Worm (Caenorhabditis elegans) whole organism, L1 larva: ENCODE measurements around the gene sgk-1.

ENCODE experiments used
- C04F5.9 ChIP-seq: sonication (generic microtip); optimal IDR thresholded peaks from 2 replicates; lab custom pipeline; 2016; ENCODE audit warnings: missing genetic modification characterization, missing compliant biosample characterization
- C16A3.4 ChIP-seq: fragments of 150-350 bp; optimal IDR thresholded peaks from 2 replicates; lab custom pipeline; 2014; ENCODE audit warnings: missing biosample characterization, missing genetic modification characterization
- F16B12.6 ChIP-seq: fragments of 150-350 bp; optimal IDR thresholded peaks from 2 replicates; lab custom pipeline; 2014; ENCODE audit warnings: missing biosample characterization, missing genetic modification characterization
- ceh-82 ChIP-seq, 3 experiments: fragments of 150-350 bp in 1 of 3; sonication (generic microtip) in 2 of 3; optimal IDR thresholded peaks; 2 replicates each; lab custom pipeline; 2014 to 2017; ENCODE audit warnings: missing biosample characterization in 3 of 3, missing genetic modification characterization in 3 of 3
- ces-1 ChIP-seq: fragments of 150-350 bp; optimal IDR thresholded peaks from 2 replicates; lab custom pipeline; 2014; ENCODE audit warnings: missing biosample characterization, missing genetic modification reagents, missing genetic modification characterization
- dpl-1 ChIP-seq, 3 experiments: fragments of 150-350 bp in 2 of 3; sonication (generic microtip) in 1 of 3; optimal IDR thresholded peaks; 2 replicates each; lab custom pipeline; 2014 to 2017; ENCODE audit warnings: missing biosample characterization in 3 of 3, missing genetic modification characterization in 3 of 3, missing genetic modification reagents in 3 of 3
- efl-1 ChIP-seq, 4 experiments: fragments of 150-350 bp; optimal IDR thresholded peaks in 3 of 4; peaks in 1 of 4; 1 replicate in 1 of 4; 2 replicates in 3 of 4; lab custom pipeline; 2014; ENCODE audit warnings: missing biosample characterization in 2 of 4, missing genetic modification characterization in 2 of 4, missing genetic modification reagents in 2 of 4
- efl-3 ChIP-seq: fragments of 200-800 bp; sonication (Bioruptor generic); optimal IDR thresholded peaks from 2 replicates; lab custom pipeline; 2018; ENCODE audit warnings: mild to moderate bottlenecking, missing genetic modification characterization, missing compliant biosample characterization
- egl-13 ChIP-seq: sonication (generic microtip); optimal IDR thresholded peaks from 2 replicates; lab custom pipeline; 2016; ENCODE audit warnings: missing genotype, missing genetic modification reagents, missing genetic modification characterization, missing compliant biosample characterization
- elt-2 ChIP-seq: sonication (generic microtip); optimal IDR thresholded peaks from 2 replicates; lab custom pipeline; 2016; ENCODE audit warnings: missing genetic modification characterization, mild to moderate bottlenecking, inconsistent platforms, missing compliant biosample characterization, missing genetic modification reagents
- ets-5 ChIP-seq: fragments of 200-800 bp; sonication (Bioruptor generic); IDR thresholded peaks from 2 replicates; pipeline ENCODE4 v1.3.6; 2022; ENCODE audit warnings: missing genetic modification characterization, missing compliant biosample characterization
- fkh-10 ChIP-seq: sonication (generic microtip); optimal IDR thresholded peaks from 2 replicates; lab custom pipeline; 2017; ENCODE audit warnings: missing biosample characterization, missing genetic modification reagents, missing genetic modification characterization
- hlh-17 ChIP-seq: fragments of 200-800 bp; sonication (Bioruptor generic); optimal IDR thresholded peaks from 2 replicates; lab custom pipeline; 2018; ENCODE audit warnings: missing genetic modification characterization, mild to moderate bottlenecking, missing compliant biosample characterization, moderate library complexity, borderline replicate concordance
- hlh-4 ChIP-seq: sonication (generic microtip); optimal IDR thresholded peaks from 2 replicates; lab custom pipeline; 2016; ENCODE audit warnings: mild to moderate bottlenecking, missing genetic modification characterization, missing compliant biosample characterization
- hpl-2 ChIP-seq: fragments of 150-350 bp; optimal IDR thresholded peaks from 2 replicates; lab custom pipeline; 2014; ENCODE audit warnings: missing biosample characterization, missing genetic modification reagents, missing genetic modification characterization
- irx-1 ChIP-seq: sonication (generic microtip); optimal IDR thresholded peaks from 2 replicates; lab custom pipeline; 2016; ENCODE audit warnings: missing genetic modification characterization, missing compliant biosample characterization
- jun-1 ChIP-seq: fragments of 150-350 bp; optimal IDR thresholded peaks from 2 replicates; lab custom pipeline; 2014; ENCODE audit warnings: missing biosample characterization, missing genetic modification reagents, missing genetic modification characterization
- lin-15B ChIP-seq: fragments of 150-350 bp; sonication (generic microtip); optimal IDR thresholded peaks from 3 replicates; lab custom pipeline; 2014; ENCODE audit warnings: missing biosample characterization, missing genetic modification characterization
- lin-35 ChIP-seq, 2 experiments: fragments of 150-350 bp; optimal IDR thresholded peaks; 2 replicates each; lab custom pipeline; 2014; ENCODE audit warnings: missing biosample characterization in 2 of 2, missing genetic modification characterization in 2 of 2, missing genetic modification reagents in 2 of 2
- mab-9 ChIP-seq: fragments of 200-800 bp; sonication (Bioruptor generic); IDR thresholded peaks from 2 replicates; pipeline ENCODE4 v1.3.6; 2022; ENCODE audit warnings: missing genetic modification reagents, missing genetic modification characterization, missing compliant biosample characterization
- mef-2 ChIP-seq: fragments of 150-350 bp; optimal IDR thresholded peaks from 2 replicates; lab custom pipeline; 2014; ENCODE audit warnings: missing biosample characterization, missing genetic modification characterization
- nhr-19 ChIP-seq: fragments of 200-800 bp; sonication (Bioruptor generic); conservative IDR thresholded peaks from 2 replicates; pipeline ENCODE4 v1.3.6; 2022; ENCODE audit warnings: missing genetic modification characterization, missing compliant biosample characterization
- nhr-20 ChIP-seq: sonication (generic microtip); optimal IDR thresholded peaks from 2 replicates; lab custom pipeline; 2016; ENCODE audit warnings: mild to moderate bottlenecking, missing genetic modification characterization, missing compliant biosample characterization
- nhr-237 ChIP-seq: fragments of 150-350 bp; optimal IDR thresholded peaks from 2 replicates; lab custom pipeline; 2014; ENCODE audit warnings: missing biosample characterization, missing genetic modification characterization
- nhr-28 ChIP-seq: fragments of 150-350 bp; optimal IDR thresholded peaks from 2 replicates; lab custom pipeline; 2014; ENCODE audit warnings: missing biosample characterization, missing genetic modification characterization
- nhr-71 ChIP-seq: sonication (generic microtip); optimal IDR thresholded peaks from 2 replicates; lab custom pipeline; 2016; ENCODE audit warnings: mild to moderate bottlenecking, missing genetic modification characterization, moderate library complexity, missing compliant biosample characterization
- nhr-90 ChIP-seq: sonication (generic microtip); optimal IDR thresholded peaks from 2 replicates; lab custom pipeline; 2016; ENCODE audit warnings: mild to moderate bottlenecking, missing genetic modification characterization, missing compliant biosample characterization; ENCODE audit not compliant: poor library complexity
- pax-3 ChIP-seq: fragments of 200-800 bp; sonication (Bioruptor generic); optimal IDR thresholded peaks from 2 replicates; lab custom pipeline; 2018; ENCODE audit warnings: mild to moderate bottlenecking, missing genetic modification characterization, moderate library complexity, missing compliant biosample characterization
- rnt-1 ChIP-seq: sonication (generic microtip); optimal IDR thresholded peaks from 2 replicates; lab custom pipeline; 2016; ENCODE audit warnings: mild to moderate bottlenecking, missing genetic modification characterization, moderate library complexity, missing compliant biosample characterization
- skn-1 ChIP-seq: fragments of 150-350 bp; optimal IDR thresholded peaks from 2 replicates; lab custom pipeline; 2014; ENCODE audit warnings: missing biosample characterization, missing genetic modification characterization
- snpc-4 ChIP-seq: fragments of 150-350 bp; optimal IDR thresholded peaks from 2 replicates; lab custom pipeline; 2014; ENCODE audit warnings: missing biosample characterization, missing genetic modification characterization
- sptf-1 ChIP-seq: fragments of 150-350 bp; optimal IDR thresholded peaks from 2 replicates; lab custom pipeline; 2014; ENCODE audit warnings: missing biosample characterization, missing genetic modification characterization
- sup-37 ChIP-seq: fragments of 200-800 bp; sonication (Bioruptor generic); optimal IDR thresholded peaks from 2 replicates; lab custom pipeline; 2018; ENCODE audit warnings: mild to moderate bottlenecking, missing genetic modification characterization, missing compliant biosample characterization
- tbx-2 ChIP-seq: sonication (generic microtip); optimal IDR thresholded peaks from 2 replicates; lab custom pipeline; 2016; ENCODE audit warnings: missing genetic modification characterization, missing compliant biosample characterization
- tlp-1 ChIP-seq: fragments of 150-350 bp; optimal IDR thresholded peaks from 2 replicates; lab custom pipeline; 2014; ENCODE audit warnings: missing biosample characterization, missing genetic modification characterization
- unc-30 ChIP-seq: sonication (generic microtip); optimal IDR thresholded peaks from 2 replicates; lab custom pipeline; 2017; ENCODE audit warnings: missing biosample characterization, missing genetic modification characterization

sgk-1 gene

ce11 chrX:16261993-16262392 lies at the start of gene sgk-1:
TSS of gene sgk-1 (minus strand) at chrX:16262122.
- TF ChIP-seq elt-2 (tag; lab: Kevin White, UChicago) (peak; percentile 40), efl-1 (optimal IDR thresholded peaks at IDR 0.05; lab: Kevin White, UChicago) (no peak), efl-1 (GFP tag; optimal IDR thresholded peaks at IDR 0.05 in 1 of 2; lab: Kevin White, UChicago) (no peak), hlh-4 (tag; lab: Kevin White, UChicago) (no peak), lin-35 (GFP tag; optimal IDR thresholded peaks at IDR 0.05; lab: Kevin White, UChicago) (peak in 1 of 2 experiments; percentile 13), efl-3 (GFP tag; lab: Kevin White, UChicago) (no peak), nhr-90 (tag; lab: Kevin White, UChicago) (peak; percentile 7), nhr-71 (tag; lab: Kevin White, UChicago) (peak; percentile 9), snpc-4 (tag; lab: Kevin White, UChicago) (no peak)

- TF ChIP-seq mab-9 (GFP tag; lab: Robert Waterston, UW), result no peak
- TF ChIP-seq snpc-4 (tag; lab: Kevin White, UChicago), result peak; percentile 14
Observed at ce11 chrX:16309705-16310104, 47.8 kb upstream of the sgk-1 start.

ce11 chrX:16306164-16306563 lies 44.2 kb upstream of the sgk-1 start, which contains the start of gene twk-22:
TSS of gene twk-22 (plus strand) at chrX:16306464.
- TF ChIP-seq hpl-2 (GFP tag; lab: Kevin White, UChicago) (no peak), skn-1 (tag; lab: Kevin White, UChicago) (no peak), lin-15B (tag; lab: Kevin White, UChicago) (no peak), sup-37 (no peak), ets-5 (GFP tag; lab: Robert Waterston, UW) (no peak), hlh-17 (GFP tag; lab: Kevin White, UChicago) (no peak), tbx-2 (tag; lab: Kevin White, UChicago) (no peak), F16B12.6 (tag; lab: Kevin White, UChicago) (no peak), pax-3 (no peak), nhr-28 (tag; lab: Kevin White, UChicago) (no peak), sptf-1 (tag; lab: Kevin White, UChicago) (no peak), unc-30 (tag; lab: Kevin White, UChicago) (no peak), mef-2 (tag; lab: Kevin White, UChicago) (no peak), egl-13 (tag; lab: Kevin White, UChicago) (no peak), ces-1 (GFP tag; lab: Kevin White, UChicago) (no peak), efl-3 (GFP tag; lab: Kevin White, UChicago) (no peak)
- TF ChIP-seq, all 84 proteins: peak for 0

DNA sequence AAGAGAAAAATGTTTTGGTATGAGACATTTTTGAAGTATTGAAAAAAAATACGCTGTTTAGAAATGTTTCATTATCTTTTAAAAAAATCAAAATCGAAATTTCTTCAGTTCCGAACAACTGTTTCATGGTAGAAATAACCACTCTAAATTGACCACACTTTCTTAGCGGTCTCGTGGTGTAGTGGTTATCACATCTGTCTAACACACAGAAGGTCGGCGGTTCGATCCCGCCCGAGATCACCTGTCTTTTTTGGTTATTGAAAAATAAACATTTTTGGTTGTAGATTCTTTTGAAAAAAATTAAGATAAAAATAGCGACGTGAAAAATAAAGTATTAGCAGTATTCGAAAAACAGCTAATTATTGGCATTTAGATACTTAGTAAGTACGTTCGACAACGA lies 38.5 kb upstream of the sgk-1 start:
- peak; percentile 16 for TF ChIP-seq C16A3.4
- peak; percentile 6 for TF ChIP-seq irx-1 (tag; lab: Kevin White, UChicago)
- peak; percentile 30 for TF ChIP-seq nhr-20 (tag; lab: Kevin White, UChicago)
- TF ChIP-seq lin-35 (GFP tag; optimal IDR thresholded peaks at IDR 0.05; lab: Kevin White, UChicago), result peak in 1 of 2 experiments; percentile 15
- TF ChIP-seq sup-37, result no peak
- no peak for TF ChIP-seq fkh-10 (GFP tag; lab: Kevin White, UChicago)
- TF ChIP-seq ceh-82 (tag; optimal IDR thresholded peaks at IDR 0.05; lab: Kevin White, UChicago), result peak in 1 of 3 experiments; percentile 8
- peak; percentile 7 for TF ChIP-seq rnt-1
- TF ChIP-seq nhr-90 (tag; lab: Kevin White, UChicago), result peak; percentile 62
- TF ChIP-seq mab-9 (GFP tag; lab: Robert Waterston, UW), result no peak
- TF ChIP-seq nhr-19 (GFP tag; lab: Robert Waterston, UW), result 0 out of 2 replicates have a peak, but pooled peaks have one; percentile 14
- TF ChIP-seq elt-2 (tag; lab: Kevin White, UChicago), result peak; percentile 31

DNA sequence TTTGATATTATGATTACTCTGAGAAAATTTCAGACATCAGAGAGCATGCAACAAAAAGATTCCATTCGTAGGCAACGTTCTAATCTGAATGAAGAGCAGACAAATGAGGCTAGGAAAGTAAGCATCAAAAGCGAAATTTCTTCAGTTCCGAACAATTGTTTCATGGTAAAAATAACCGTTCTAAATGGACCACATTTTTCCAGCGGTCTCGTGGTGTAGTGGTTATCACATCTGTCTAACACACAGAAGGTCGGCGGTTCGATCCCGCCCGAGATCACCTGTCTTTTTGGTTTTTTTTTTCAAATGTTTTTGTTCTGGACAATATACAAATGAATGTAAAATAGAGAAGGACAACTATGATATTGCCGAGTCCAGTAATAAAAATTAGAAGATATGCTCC lies 37.9 kb upstream of the sgk-1 start, which contains the start of gene twk-21:
Gene twk-21 (plus strand): TSS at position 34 of the 400 bp plus-strand sequence.
- no peak for TF ChIP-seq elt-2 (tag; lab: Kevin White, UChicago)
- no peak for TF ChIP-seq efl-1 (optimal IDR thresholded peaks at IDR 0.05; lab: Kevin White, UChicago)
- TF ChIP-seq efl-1 (GFP tag; optimal IDR thresholded peaks at IDR 0.05 in 1 of 2; lab: Kevin White, UChicago), result peak in 1 of 2 experiments; percentile 70
- no peak for TF ChIP-seq jun-1 (tag; lab: Kevin White, UChicago)
- TF ChIP-seq tlp-1, result no peak
- TF ChIP-seq dpl-1 (GFP tag; optimal IDR thresholded peaks at IDR 0.05; lab: Kevin White, UChicago), result no peak
- TF ChIP-seq C04F5.9 (tag; lab: Kevin White, UChicago), result no peak
- no peak for TF ChIP-seq nhr-237
